Worm (Caenorhabditis elegans): ENCODE results near the gene mam-4.

ce11 chrV:11292682-11293081, 44.7 kb downstream of the mam-4 start:
- no peak for TF ChIP-seq lir-3 (tag; optimal IDR thresholded peaks at IDR 0.05; ENCODE audit: poor library complexity)
- no peak for TF ChIP-seq nhr-77 (tag; optimal IDR thresholded peaks at IDR 0.05)
- no peak for TF ChIP-seq unc-62 (GFP tag; optimal IDR thresholded peaks at IDR 0.05)
- no peak for TF ChIP-seq nhr-76 (tag; optimal IDR thresholded peaks at IDR 0.05)
- no peak for TF ChIP-seq efl-3 (GFP tag; optimal IDR thresholded peaks at IDR 0.05)
- no peak for TF ChIP-seq hlh-17 (GFP tag; optimal IDR thresholded peaks at IDR 0.05; ENCODE audit: borderline replicate concordance)

Measured in whole organism, L1 larva.